Worm (Caenorhabditis elegans) whole organism, L4 larva: ENCODE data around the gene cest-31.
A peak's percentile ranks its signal among the peaks of the same experiment; 100 is the strongest.

ENCODE experiments used
- F26F4.8 ChIP-seq: fragments of 200-800 bp; sonication (Bioruptor generic); conservative IDR thresholded peaks from 2 replicates; pipeline ENCODE4 v1.3.6; 2022; ENCODE audit warnings: missing genetic modification characterization, missing compliant biosample characterization
- F44E2.7 ChIP-seq: fragments of 200-800 bp; sonication (Bioruptor generic); IDR thresholded peaks from 2 replicates; pipeline ENCODE4 v2.1.2; 2022; ENCODE audit warnings: missing genetic modification characterization, missing compliant biosample characterization
- T20F7.1 ChIP-seq: fragments of 200-800 bp; sonication (Bioruptor generic); optimal IDR thresholded peaks from 2 replicates; lab custom pipeline; 2018; ENCODE audit warnings: mild to moderate bottlenecking, missing genetic modification characterization, missing compliant biosample characterization
- Y48G9A.11 ChIP-seq: fragments of 200-800 bp; sonication (Bioruptor generic); IDR thresholded peaks from 2 replicates; pipeline ENCODE4 v1.3.6; 2022; ENCODE audit warnings: missing genetic modification reagents, missing genetic modification characterization, missing compliant biosample characterization
- Y5F2A.4 ChIP-seq: fragments of 200-800 bp; sonication (Bioruptor generic); optimal IDR thresholded peaks from 2 replicates; lab custom pipeline; 2018; ENCODE audit warnings: mild to moderate bottlenecking, missing genetic modification characterization, missing compliant biosample characterization
- Y75B8A.6 ChIP-seq: fragments of 200-800 bp; sonication (Bioruptor generic); IDR thresholded peaks from 2 replicates; pipeline ENCODE4 v1.3.6; 2022; ENCODE audit warnings: missing genetic modification reagents, missing genetic modification characterization, missing compliant biosample characterization
- ZK337.2 ChIP-seq: fragments of 200-800 bp; sonication (Bioruptor generic); IDR thresholded peaks from 2 replicates; pipeline ENCODE4 v1.3.6; 2022; ENCODE audit warnings: missing genetic modification reagents, missing genetic modification characterization, missing compliant biosample characterization
- ZK546.5 ChIP-seq, 2 experiments: sonication (generic microtip); optimal IDR thresholded peaks; 2 replicates each; lab custom pipeline; 2017; ENCODE audit warnings: missing biosample characterization in 2 of 2, missing genetic modification characterization in 2 of 2
- aha-1 ChIP-seq: fragments of 150-350 bp; peaks from one replicate; lab custom pipeline; 2014; ENCODE audit warnings: missing biosample characterization, missing genetic modification characterization
- arid-1 ChIP-seq: fragments of 200-800 bp; sonication (Bioruptor generic); conservative IDR thresholded peaks from 2 replicates; pipeline ENCODE4 v1.3.6; 2022; ENCODE audit warnings: missing genetic modification reagents, missing genetic modification characterization, missing compliant biosample characterization
- ceh-28 ChIP-seq: fragments of 150-350 bp; optimal IDR thresholded peaks from 2 replicates; lab custom pipeline; 2014; ENCODE audit warnings: missing biosample characterization, missing genetic modification reagents, missing genetic modification characterization
- ceh-32 ChIP-seq: sonication (generic microtip); optimal IDR thresholded peaks from 2 replicates; lab custom pipeline; 2016; ENCODE audit warnings: mild to moderate bottlenecking, missing genetic modification characterization, missing compliant biosample characterization; ENCODE audit not compliant: poor library complexity
- ceh-44 ChIP-seq: fragments of 200-800 bp; sonication (Bioruptor generic); IDR thresholded peaks from 2 replicates; pipeline ENCODE4 v1.3.6; 2022; ENCODE audit warnings: missing genetic modification reagents, missing genetic modification characterization, missing compliant biosample characterization
- ces-1 ChIP-seq: fragments of 150-350 bp; sonication (generic microtip); optimal IDR thresholded peaks from 4 replicates; lab custom pipeline; 2014; ENCODE audit warnings: missing biosample characterization, missing genetic modification reagents, missing genetic modification characterization
- ctbp-1 ChIP-seq: fragments of 200-800 bp; sonication (Bioruptor generic); IDR thresholded peaks from 2 replicates; pipeline ENCODE4 v1.3.6; 2022; ENCODE audit warnings: missing genetic modification reagents, missing genetic modification characterization, missing compliant biosample characterization
- daf-16 ChIP-seq, 3 experiments: sonication (generic microtip); optimal IDR thresholded peaks; 2 replicates each; lab custom pipeline; 2016 to 2017; ENCODE audit warnings: missing genetic modification characterization in 3 of 3, missing genetic modification reagents in 3 of 3, mild to moderate bottlenecking in 2 of 3, missing compliant biosample characterization in 2 of 3, missing biosample characterization in 1 of 3, moderate library complexity in 1 of 3
- dmd-6 ChIP-seq: fragments of 200-800 bp; sonication (Bioruptor generic); IDR thresholded peaks from 2 replicates; pipeline ENCODE4 v1.3.6; 2022; ENCODE audit warnings: missing genetic modification reagents, missing genetic modification characterization, missing compliant biosample characterization
- dmd-9 ChIP-seq: fragments of 200-800 bp; sonication (Bioruptor generic); IDR thresholded peaks from 2 replicates; pipeline ENCODE4 v1.3.6; 2022; ENCODE audit warnings: missing genetic modification reagents, missing genetic modification characterization, missing compliant biosample characterization
- dpl-1 ChIP-seq: fragments of 150-350 bp; optimal IDR thresholded peaks from 2 replicates; lab custom pipeline; 2014; ENCODE audit warnings: missing biosample characterization, missing genetic modification reagents, missing genetic modification characterization
- duxl-1 ChIP-seq: sonication (generic microtip); optimal IDR thresholded peaks from 2 replicates; lab custom pipeline; 2016; ENCODE audit warnings: mild to moderate bottlenecking, missing genetic modification characterization, moderate library complexity, missing compliant biosample characterization; ENCODE audit not compliant: poor library complexity
- egl-27 ChIP-seq: sonication (generic microtip); optimal IDR thresholded peaks from 3 replicates; lab custom pipeline; 2017; ENCODE audit warnings: missing biosample characterization, missing genetic modification reagents, missing genetic modification characterization
- egl-43 ChIP-seq: fragments of 200-800 bp; sonication (Bioruptor generic); IDR thresholded peaks from 2 replicates; pipeline ENCODE4 v1.3.6; 2022; ENCODE audit warnings: missing genetic modification reagents, missing genetic modification characterization, missing compliant biosample characterization
- hlh-11 ChIP-seq: fragments of 200-800 bp; sonication (Bioruptor generic); optimal IDR thresholded peaks from 2 replicates; lab custom pipeline; 2018; ENCODE audit warnings: mild to moderate bottlenecking, missing genetic modification characterization, missing compliant biosample characterization
- jun-1 ChIP-seq: fragments of 150-350 bp; optimal IDR thresholded peaks from 2 replicates; lab custom pipeline; 2014; ENCODE audit warnings: missing biosample characterization, missing genetic modification reagents, missing genetic modification characterization
- lim-7 ChIP-seq: fragments of 200-800 bp; sonication (Bioruptor generic); IDR thresholded peaks from 2 replicates; pipeline ENCODE4 v1.3.6; 2022; ENCODE audit warnings: missing genetic modification characterization, missing compliant biosample characterization
- lin-13 ChIP-seq: fragments of 150-350 bp; optimal IDR thresholded peaks from 2 replicates; lab custom pipeline; 2014; ENCODE audit warnings: missing biosample characterization, missing genetic modification reagents, missing genetic modification characterization
- lin-15B ChIP-seq: fragments of 150-350 bp; sonication (generic microtip); optimal IDR thresholded peaks from 3 replicates; lab custom pipeline; 2014; ENCODE audit warnings: missing biosample characterization, missing genetic modification characterization
- lin-29 ChIP-seq: fragments of 200-800 bp; sonication (Bioruptor generic); IDR thresholded peaks from 2 replicates; pipeline ENCODE4 v1.3.6; 2022; ENCODE audit warnings: missing genetic modification reagents, missing genetic modification characterization, missing compliant biosample characterization
- lin-39 ChIP-seq: fragments of 150-350 bp; optimal IDR thresholded peaks from 2 replicates; lab custom pipeline; 2014; ENCODE audit warnings: missing biosample characterization, missing genetic modification reagents, missing genetic modification characterization
- mep-1 ChIP-seq: fragments of 150-350 bp; sonication (generic microtip); optimal IDR thresholded peaks from 3 replicates; lab custom pipeline; 2014; ENCODE audit warnings: missing biosample characterization, missing genetic modification characterization
- mxl-3 ChIP-seq: fragments of 200-800 bp; sonication (Bioruptor generic); optimal IDR thresholded peaks from 2 replicates; lab custom pipeline; 2018; ENCODE audit warnings: mild to moderate bottlenecking, missing genetic modification characterization, missing compliant biosample characterization
- nhr-102 ChIP-seq: sonication (generic microtip); optimal IDR thresholded peaks from 2 replicates; lab custom pipeline; 2016; ENCODE audit warnings: mild to moderate bottlenecking, missing genetic modification characterization, moderate library complexity, missing compliant biosample characterization
- nhr-237 ChIP-seq: sonication (generic microtip); optimal IDR thresholded peaks from 2 replicates; lab custom pipeline; 2017; ENCODE audit warnings: missing biosample characterization, missing genetic modification characterization
- nhr-28 ChIP-seq: fragments of 150-350 bp; optimal IDR thresholded peaks from 2 replicates; lab custom pipeline; 2014; ENCODE audit warnings: missing biosample characterization, missing genetic modification characterization
- nhr-42 ChIP-seq: fragments of 200-800 bp; sonication (Bioruptor generic); IDR thresholded peaks from 2 replicates; pipeline ENCODE4 v1.3.6; 2022; ENCODE audit warnings: missing genetic modification characterization, missing compliant biosample characterization
- nhr-48 ChIP-seq: sonication (generic microtip); optimal IDR thresholded peaks from 2 replicates; lab custom pipeline; 2016; ENCODE audit warnings: mild to moderate bottlenecking, missing genetic modification characterization, missing compliant biosample characterization
- nhr-6 ChIP-seq: fragments of 150-350 bp; optimal IDR thresholded peaks from 2 replicates; lab custom pipeline; 2014; ENCODE audit warnings: missing biosample characterization, missing genetic modification characterization
- php-3 ChIP-seq: fragments of 200-800 bp; sonication (Bioruptor generic); IDR thresholded peaks from 2 replicates; pipeline ENCODE4 v1.3.6; 2022; ENCODE audit warnings: missing genetic modification reagents, missing genetic modification characterization, missing compliant biosample characterization
- pqm-1 ChIP-seq: sonication (generic microtip); optimal IDR thresholded peaks from 2 replicates; lab custom pipeline; 2017; ENCODE audit warnings: missing biosample characterization, missing genetic modification characterization
- saeg-2 ChIP-seq: fragments of 200-800 bp; sonication (Bioruptor generic); IDR thresholded peaks from 2 replicates; pipeline ENCODE4 v1.3.6; 2022; ENCODE audit warnings: missing genetic modification reagents, missing genetic modification characterization, missing compliant biosample characterization
- sdz-12 ChIP-seq: fragments of 200-800 bp; sonication (Bioruptor generic); optimal IDR thresholded peaks from 2 replicates; lab custom pipeline; 2018; ENCODE audit warnings: mild to moderate bottlenecking, missing genetic modification characterization, missing compliant biosample characterization
- set-16 ChIP-seq: fragments of 200-800 bp; sonication (Bioruptor generic); IDR thresholded peaks from 2 replicates; pipeline ENCODE4 v1.3.6; 2022; ENCODE audit warnings: missing genetic modification reagents, missing genetic modification characterization, missing compliant biosample characterization
- skn-1 ChIP-seq: fragments of 150-350 bp; optimal IDR thresholded peaks from 2 replicates; lab custom pipeline; 2014; ENCODE audit warnings: missing biosample characterization, missing genetic modification characterization
- snpc-1.2 ChIP-seq: fragments of 200-800 bp; sonication (Bioruptor generic); IDR thresholded peaks from 2 replicates; pipeline ENCODE4 v1.3.6; 2022; ENCODE audit warnings: missing genetic modification reagents, missing genetic modification characterization, missing compliant biosample characterization
- tra-1 ChIP-seq: fragments of 200-800 bp; sonication (Bioruptor generic); IDR thresholded peaks from 2 replicates; pipeline ENCODE4 v1.3.6; 2022; ENCODE audit warnings: missing genetic modification reagents, missing genetic modification characterization, missing compliant biosample characterization
- unc-130 ChIP-seq: sonication (generic microtip); optimal IDR thresholded peaks from 2 replicates; lab custom pipeline; 2016; ENCODE audit warnings: missing genetic modification reagents, missing genetic modification characterization, missing compliant biosample characterization
- unc-62 ChIP-seq, 3 experiments: fragments of 150-350 bp in 1 of 3; sonication (generic microtip); optimal IDR thresholded peaks in 2 of 3; peaks in 1 of 3; 1 replicate in 1 of 3; 2 replicates in 2 of 3; lab custom pipeline; 2014 to 2017; ENCODE audit warnings: missing biosample characterization in 3 of 3, missing genetic modification characterization in 3 of 3, missing genetic modification reagents in 3 of 3, missing genotype in 1 of 3
- ztf-7 ChIP-seq: fragments of 150-350 bp; optimal IDR thresholded peaks from 2 replicates; lab custom pipeline; 2014; ENCODE audit warnings: missing biosample characterization, missing genetic modification characterization

The cest-31 gene

DNA sequence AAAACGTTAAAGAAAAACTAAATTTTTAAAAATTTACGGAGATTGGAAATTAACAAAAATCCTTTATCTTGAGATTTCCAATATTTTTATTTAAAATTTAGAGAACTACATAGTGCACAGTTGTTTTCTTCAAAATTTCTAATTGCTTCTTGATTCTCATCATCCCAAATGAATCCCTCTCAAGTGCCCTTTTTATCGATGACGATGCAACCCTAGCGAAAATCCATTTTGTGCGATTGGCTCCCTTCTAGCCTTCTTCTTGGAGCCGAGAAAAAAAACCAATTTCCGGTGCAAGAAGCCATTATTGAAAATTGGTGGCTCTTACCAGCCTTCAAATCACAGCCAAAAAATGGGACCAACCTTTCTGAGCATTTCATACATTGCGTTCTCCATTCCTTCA is 11.6 kb upstream of the cest-31 start:
- TF ChIP-seq T20F7.1: no peak
- TF ChIP-seq egl-43 (GFP tag; lab: Robert Waterston, UW): 0 out of 2 replicates have a peak, but pooled peaks have one; percentile 12
- TF ChIP-seq nhr-102 (tag; lab: Kevin White, UChicago): no peak
- peak; percentile 94 for TF ChIP-seq aha-1 (tag; lab: Kevin White, UChicago)
- TF ChIP-seq lin-29 (GFP tag; lab: Robert Waterston, UW): 0 out of 2 replicates have a peak, but pooled peaks have one; percentile 14

ce11 chrV:6665751-6666150 is 8.3 kb upstream of the cest-31 start, which contains the start of gene pmp-5:
Gene pmp-5 (minus strand): TSS chrV:6665813.
- TF ChIP-seq mep-1 (no peak), nhr-237 (tag; lab: Kevin White, UChicago) (no peak), tra-1 (GFP tag; lab: Robert Waterston, UW) (peak; percentile 65), lin-13 (GFP tag; lab: Kevin White, UChicago) (no peak), aha-1 (tag; lab: Kevin White, UChicago) (no peak), ceh-44 (GFP tag; lab: Robert Waterston, UW) (no peak), egl-27 (tag; lab: Kevin White, UChicago) (no peak), set-16 (GFP tag; lab: Robert Waterston, UW) (no peak), unc-62 (GFP tag; optimal IDR thresholded peaks at IDR 0.05 in 1 of 2; lab: Kevin White, UChicago) (peak in 1 of 2 experiments; percentile 88), unc-62 (tag; optimal IDR thresholded peaks at IDR 0.05; lab: Kevin White, UChicago) (no peak), skn-1 (tag; lab: Kevin White, UChicago) (no peak), duxl-1 (tag; lab: Kevin White, UChicago) (no peak), nhr-48 (tag; lab: Kevin White, UChicago) (peak; percentile 45), sdz-12 (GFP tag; lab: Kevin White, UChicago) (no peak), jun-1 (tag; lab: Kevin White, UChicago) (no peak), dpl-1 (GFP tag; lab: Kevin White, UChicago) (no peak), snpc-1.2 (GFP tag; lab: Robert Waterston, UW) (no peak), php-3 (GFP tag; lab: Robert Waterston, UW) (peak; percentile 66), lim-7 (GFP tag; lab: Robert Waterston, UW) (no peak), daf-16 (GFP tag; optimal IDR thresholded peaks at IDR 0.05; lab: Kevin White, UChicago) (no peak), daf-16 (tag; optimal IDR thresholded peaks at IDR 0.05; lab: Kevin White, UChicago) (peak; percentile 82), ceh-28 (tag; lab: Kevin White, UChicago) (no peak), ZK337.2 (GFP tag; lab: Robert Waterston, UW) (no peak), dmd-9 (GFP tag; lab: Robert Waterston, UW) (no peak), lin-39 (tag; lab: Kevin White, UChicago) (no peak), saeg-2 (GFP tag; lab: Robert Waterston, UW) (peak; percentile 60; the same call in 1 of the 2 replicates), ces-1 (GFP tag; lab: Kevin White, UChicago) (no peak), nhr-6 (tag; lab: Kevin White, UChicago) (no peak), arid-1 (GFP tag; lab: Robert Waterston, UW) (no peak), nhr-28 (peak; percentile 86), pqm-1 (tag; lab: Kevin White, UChicago) (peak; percentile 83), mxl-3 (GFP tag; lab: Kevin White, UChicago) (no peak), nhr-102 (tag; lab: Kevin White, UChicago) (peak; percentile 50), nhr-42 (GFP tag; lab: Robert Waterston, UW) (no peak), Y5F2A.4 (GFP tag; lab: Kevin White, UChicago) (no peak), unc-130 (GFP tag; lab: Kevin White, UChicago) (no peak), dmd-6 (GFP tag; lab: Robert Waterston, UW) (peak; percentile 91), ztf-7 (tag; lab: Kevin White, UChicago) (no peak), ZK546.5 (tag; optimal IDR thresholded peaks at IDR 0.05; lab: Kevin White, UChicago) (no peak), hlh-11 (peak; percentile 69), T20F7.1 (no peak), Y48G9A.11 (GFP tag; lab: Robert Waterston, UW) (no peak), ceh-32 (tag; lab: Kevin White, UChicago) (no peak), ctbp-1 (GFP tag; lab: Robert Waterston, UW) (no peak), Y75B8A.6 (no peak), egl-43 (GFP tag; lab: Robert Waterston, UW) (no peak), F26F4.8 (GFP tag; lab: Robert Waterston, UW) (no peak), F44E2.7 (GFP tag; lab: Robert Waterston, UW) (no peak), lin-15B (no peak)
